Fruit fly (Drosophila melanogaster) whole organism, prepupa: ENCODE measurements around the gene Tailor.

ENCODE experiments used
- Blimp-1 ChIP-seq: fragments of 200-800 bp; sonication (Bioruptor generic); optimal IDR thresholded peaks from 3 replicates; lab custom pipeline; 2017; ENCODE audit warnings: missing biosample characterization, missing genetic modification characterization, mild to moderate bottlenecking, moderate library complexity, missing genetic modification reagents
- CG10631 ChIP-seq: fragments of 200-800 bp; sonication (Bioruptor generic); optimal IDR thresholded peaks from 2 replicates; lab custom pipeline; 2016; ENCODE audit warnings: missing biosample characterization, missing genetic modification characterization
- CG11762 ChIP-seq: fragments of 200-800 bp; sonication (Bioruptor generic); optimal IDR thresholded peaks from 3 replicates; lab custom pipeline; 2016; ENCODE audit warnings: missing biosample characterization, missing genetic modification characterization; ENCODE audit not compliant: insufficient read depth
- CG11902 ChIP-seq: fragments of 200-800 bp; sonication (Bioruptor generic); optimal IDR thresholded peaks from 3 replicates; lab custom pipeline; 2016; ENCODE audit warnings: missing biosample characterization, missing genetic modification characterization
- CG15336 ChIP-seq: fragments of 200-800 bp; sonication (Bioruptor generic); IDR thresholded peaks from 2 replicates; pipeline ENCODE4 v1.3.6; 2022; ENCODE audit warnings: missing biosample characterization, missing genetic modification characterization
- CG1621 ChIP-seq: fragments of 200-800 bp; sonication (Bioruptor generic); optimal IDR thresholded peaks from 3 replicates; lab custom pipeline; 2018; ENCODE audit warnings: missing biosample characterization, mild to moderate bottlenecking, missing genetic modification characterization
- CG31627 ChIP-seq: fragments of 200-800 bp; sonication (Bioruptor generic); optimal IDR thresholded peaks from 3 replicates; lab custom pipeline; 2016; ENCODE audit warnings: missing biosample characterization, missing genetic modification characterization
- CG32006 ChIP-seq: fragments of 200-800 bp; sonication (Bioruptor generic); optimal IDR thresholded peaks from 3 replicates; lab custom pipeline; 2017; ENCODE audit warnings: missing biosample characterization, mild to moderate bottlenecking, missing genetic modification characterization
- CG34406 ChIP-seq: fragments of 200-800 bp; sonication (Bioruptor generic); optimal IDR thresholded peaks from 3 replicates; lab custom pipeline; 2016; ENCODE audit warnings: missing biosample characterization, missing genetic modification characterization
- CG4318 ChIP-seq: fragments of 200-800 bp; sonication (Bioruptor generic); optimal IDR thresholded peaks from 3 replicates; lab custom pipeline; 2017; ENCODE audit warnings: missing biosample characterization, mild to moderate bottlenecking, missing genetic modification characterization
- CG6163 ChIP-seq: fragments of 200-800 bp; sonication (Bioruptor generic); IDR thresholded peaks from 3 replicates; pipeline ENCODE4 v1.3.6; 2022; ENCODE audit warnings: missing biosample characterization, missing genetic modification characterization
- CG6276 ChIP-seq: fragments of 200-800 bp; sonication (Bioruptor generic); optimal IDR thresholded peaks from 2 replicates; lab custom pipeline; 2017; ENCODE audit warnings: missing biosample characterization, mild to moderate bottlenecking, missing genetic modification characterization
- CG6808 ChIP-seq: fragments of 200-800 bp; sonication (Bioruptor generic); optimal IDR thresholded peaks from 3 replicates; lab custom pipeline; 2017; ENCODE audit warnings: missing biosample characterization, missing genetic modification characterization, mild to moderate bottlenecking, moderate library complexity, missing genetic modification reagents
- CG7368 ChIP-seq: fragments of 200-800 bp; sonication (Bioruptor generic); optimal IDR thresholded peaks from 3 replicates; lab custom pipeline; 2016; ENCODE audit warnings: missing biosample characterization, missing genetic modification characterization
- CG8632 ChIP-seq: fragments of 200-800 bp; sonication (Bioruptor generic); optimal IDR thresholded peaks from 3 replicates; lab custom pipeline; 2016; ENCODE audit warnings: missing biosample characterization, missing genetic modification characterization
- Eip75B ChIP-seq: fragments of 200-800 bp; sonication (Bioruptor generic); optimal IDR thresholded peaks from 3 replicates; lab custom pipeline; 2016; ENCODE audit warnings: missing biosample characterization, missing genetic modification characterization
- Eip78C ChIP-seq: fragments of 200-800 bp; sonication (Bioruptor generic); peaks from one replicate; lab custom pipeline; 2016; ENCODE audit warnings: missing biosample characterization, missing genetic modification characterization
- Eip93F ChIP-seq: fragments of 200-800 bp; sonication (Bioruptor generic); optimal IDR thresholded peaks from 2 replicates; lab custom pipeline; 2016; ENCODE audit warnings: missing biosample characterization, mild to moderate bottlenecking, missing genetic modification characterization
- Ets96B ChIP-seq: fragments of 200-800 bp; optimal IDR thresholded peaks from 2 replicates; lab custom pipeline; 2019; ENCODE audit warnings: missing biosample characterization, mild to moderate bottlenecking, missing genetic modification characterization, moderate library complexity
- Hr38 ChIP-seq: sonication (Bioruptor generic); optimal IDR thresholded peaks from 2 replicates; lab custom pipeline; 2016; ENCODE audit warnings: missing biosample characterization, missing genetic modification characterization
- Hr39 ChIP-seq: fragments of 200-800 bp; sonication (Bioruptor generic); optimal IDR thresholded peaks from 2 replicates; lab custom pipeline; 2016; ENCODE audit warnings: missing biosample characterization, missing genetic modification characterization
- Hr4 ChIP-seq: fragments of 200-800 bp; sonication (Bioruptor generic); optimal IDR thresholded peaks from 3 replicates; lab custom pipeline; 2016; ENCODE audit warnings: missing biosample characterization, missing genetic modification characterization
- Lpt ChIP-seq: fragments of 200-800 bp; sonication (Bioruptor generic); optimal IDR thresholded peaks from 3 replicates; lab custom pipeline; 2016; ENCODE audit warnings: missing biosample characterization, missing genetic modification characterization
- OdsH ChIP-seq: fragments of 200-800 bp; sonication (Bioruptor generic); optimal IDR thresholded peaks from 3 replicates; lab custom pipeline; 2016; ENCODE audit warnings: missing biosample characterization, missing genetic modification characterization
- Sox102F ChIP-seq: fragments of 200-800 bp; sonication (Bioruptor generic); optimal IDR thresholded peaks from 2 replicates; lab custom pipeline; 2016; ENCODE audit warnings: missing biosample characterization, mild to moderate bottlenecking, missing genetic modification characterization
- Sox14 ChIP-seq: fragments of 200-800 bp; sonication (Bioruptor generic); optimal IDR thresholded peaks from 3 replicates; lab custom pipeline; 2016; ENCODE audit warnings: missing biosample characterization, missing genetic modification characterization
- Sox15 ChIP-seq: fragments of 200-800 bp; sonication (Bioruptor generic); optimal IDR thresholded peaks from 3 replicates; lab custom pipeline; 2016; ENCODE audit warnings: missing biosample characterization, missing genetic modification characterization
- acj6 ChIP-seq: fragments of 200-800 bp; sonication (Bioruptor generic); optimal IDR thresholded peaks from 3 replicates; lab custom pipeline; 2016; ENCODE audit warnings: missing biosample characterization, missing genetic modification characterization
- dac ChIP-seq: fragments of 200-800 bp; sonication (Bioruptor generic); optimal IDR thresholded peaks from 2 replicates; lab custom pipeline; 2017; ENCODE audit warnings: missing biosample characterization, mild to moderate bottlenecking, missing genetic modification characterization
- dsx ChIP-seq: fragments of 200-800 bp; optimal IDR thresholded peaks from 3 replicates; lab custom pipeline; 2019; ENCODE audit warnings: missing biosample characterization, mild to moderate bottlenecking, missing genetic modification characterization, moderate library complexity; ENCODE audit not compliant: poor library complexity, severe bottlenecking
- eg ChIP-seq: fragments of 200-800 bp; sonication (Bioruptor generic); IDR thresholded peaks from 3 replicates; pipeline ENCODE4 v1.3.6; 2022; ENCODE audit warnings: missing biosample characterization, missing genetic modification characterization
- fd59A ChIP-seq: fragments of 200-800 bp; sonication (Bioruptor generic); optimal IDR thresholded peaks from 2 replicates; lab custom pipeline; 2017; ENCODE audit warnings: missing biosample characterization, mild to moderate bottlenecking, missing genetic modification characterization, missing genetic modification reagents
- fkh ChIP-seq: fragments of 200-800 bp; sonication (Bioruptor generic); optimal IDR thresholded peaks from 3 replicates; lab custom pipeline; 2017; ENCODE audit warnings: missing biosample characterization, mild to moderate bottlenecking, missing genetic modification characterization, moderate library complexity
- lz ChIP-seq: fragments of 200-800 bp; sonication (Bioruptor generic); optimal IDR thresholded peaks from 3 replicates; lab custom pipeline; 2016; ENCODE audit warnings: missing biosample characterization, missing genetic modification characterization
- net ChIP-seq: fragments of 200-800 bp; sonication (Bioruptor generic); optimal IDR thresholded peaks from 3 replicates; lab custom pipeline; 2016; ENCODE audit warnings: missing biosample characterization, missing genetic modification characterization
- pdm3 ChIP-seq: fragments of 200-800 bp; sonication (Bioruptor generic); optimal IDR thresholded peaks from 3 replicates; lab custom pipeline; 2016; ENCODE audit warnings: missing biosample characterization, missing genetic modification characterization
- spab ChIP-seq: fragments of 200-800 bp; sonication (Bioruptor generic); optimal IDR thresholded peaks from 2 replicates; lab custom pipeline; 2017; ENCODE audit warnings: missing biosample characterization, mild to moderate bottlenecking, missing genetic modification characterization, missing genetic modification reagents
- ss ChIP-seq, 2 experiments: fragments of 200-800 bp; sonication (Bioruptor generic); optimal IDR thresholded peaks; 2 replicates in 1 of 2; 3 replicates in 1 of 2; lab custom pipeline; 2017 to 2018; ENCODE audit warnings: mild to moderate bottlenecking in 2 of 2, missing biosample characterization in 2 of 2, missing genetic modification characterization in 2 of 2, moderate library complexity in 1 of 2
- svp ChIP-seq: fragments of 200-800 bp; sonication (Bioruptor generic); peaks from one replicate; lab custom pipeline; 2016; ENCODE audit warnings: missing biosample characterization, missing genetic modification characterization
- vri ChIP-seq: fragments of 200-800 bp; sonication (Bioruptor generic); optimal IDR thresholded peaks from 3 replicates; lab custom pipeline; 2016; ENCODE audit warnings: missing biosample characterization, mild to moderate bottlenecking, missing genetic modification characterization

Gene Tailor

dm6 chr3R:7124109-7124639 lies 38.3 kb upstream of the Tailor start, which contains the start of the genes Alh and CG10098 (continued):
- TF ChIP-seq net (GFP tag; lab: Kevin White, UChicago) (peak; percentile 62), CG15336 (GFP tag; lab: Robert Waterston, UW) (peak; percentile 23; the same call in 1 of the 2 replicates), Sox15 (GFP tag; lab: Kevin White, UChicago) (peak; percentile 88), pdm3 (GFP tag; lab: Kevin White, UChicago) (peak; percentile 91), acj6 (GFP tag; lab: Kevin White, UChicago) (peak; percentile 88), CG6276 (GFP tag; lab: Kevin White, UChicago) (peak; percentile 5), CG7368 (GFP tag; lab: Kevin White, UChicago) (peak; percentile 59), Eip75B (GFP tag; lab: Kevin White, UChicago) (peak; percentile 76), Lpt (GFP tag; lab: Kevin White, UChicago) (peak; percentile 55), Sox14 (GFP tag; lab: Kevin White, UChicago) (peak; percentile 82), Hr38 (GFP tag; lab: Kevin White, UChicago) (peak; percentile 41), svp (GFP tag; lab: Kevin White, UChicago) (peak; percentile 96), dac (GFP tag; lab: Kevin White, UChicago) (peak; percentile 60), fkh (GFP tag; lab: Kevin White, UChicago) (peak; percentile 93), spab (peak; percentile 42), dsx (GFP tag; lab: Kevin White, UChicago) (peak; percentile 5), CG10631 (GFP tag; lab: Kevin White, UChicago) (peak; percentile 92)

DNA sequence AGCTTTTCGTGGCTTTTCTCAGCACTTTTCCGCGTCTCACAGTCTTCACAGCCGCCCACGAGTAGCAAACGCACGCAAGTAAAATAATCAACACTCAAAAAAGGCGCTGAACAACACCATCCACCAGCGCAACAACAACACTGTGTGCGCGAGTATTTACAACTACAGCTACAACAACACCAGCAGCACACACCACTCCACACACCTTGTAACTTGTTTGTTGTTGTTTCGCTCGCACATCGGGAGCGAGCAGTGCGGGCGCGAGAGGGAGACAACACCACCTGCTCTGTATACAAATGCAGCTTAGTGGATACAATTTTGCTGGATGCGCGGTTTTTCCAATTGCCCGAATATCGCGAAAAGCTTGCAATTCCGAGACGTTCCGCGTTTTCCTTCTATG lies 37.8 kb upstream of the Tailor start:
- TF ChIP-seq fkh (GFP tag; lab: Kevin White, UChicago): peak; percentile 84
- no peak for TF ChIP-seq net (GFP tag; lab: Kevin White, UChicago)
- peak; percentile 4 for TF ChIP-seq dsx (GFP tag; lab: Kevin White, UChicago)
- TF ChIP-seq CG31627: no peak
- 0 out of 3 replicates have a peak, but pooled peaks have one; percentile 27 for TF ChIP-seq eg (GFP tag; lab: Robert Waterston, UW)

dm6 chr3R:7123073-7123572 lies 37.2 kb upstream of the Tailor start:
- peak; percentile 12 for TF ChIP-seq Eip78C (GFP tag; lab: Kevin White, UChicago)
- TF ChIP-seq fd59A (GFP tag; lab: Kevin White, UChicago): no peak
- TF ChIP-seq CG6276 (GFP tag; lab: Kevin White, UChicago): peak; percentile 13

dm6 chr3R:7122172-7123072 lies 36.5 kb upstream of the Tailor start:
- no peak for TF ChIP-seq CG1621 (tag; lab: Kevin White, UChicago)
- TF ChIP-seq fd59A (GFP tag; lab: Kevin White, UChicago): no peak
- TF ChIP-seq OdsH: no peak
- TF ChIP-seq Ets96B: no peak
- TF ChIP-seq ss (GFP tag; optimal IDR thresholded peaks at IDR 0.05; lab: Kevin White, UChicago): no peak
- no peak for TF ChIP-seq CG6808
- no peak for TF ChIP-seq Hr39 (GFP tag; lab: Kevin White, UChicago)
- TF ChIP-seq CG11762 (GFP tag; lab: Kevin White, UChicago): no peak
- TF ChIP-seq Hr4 (GFP tag; lab: Kevin White, UChicago): no peak
- TF ChIP-seq vri (GFP tag; lab: Kevin White, UChicago): no peak
- TF ChIP-seq Eip75B (GFP tag; lab: Kevin White, UChicago): peak; percentile 67
- TF ChIP-seq Sox102F (GFP tag; lab: Kevin White, UChicago): peak; percentile 3
- TF ChIP-seq eg (GFP tag; lab: Robert Waterston, UW): no peak
- no peak for TF ChIP-seq lz (GFP tag; lab: Kevin White, UChicago)
- no peak for TF ChIP-seq CG34406 (GFP tag; lab: Kevin White, UChicago)
- no peak for TF ChIP-seq dsx (GFP tag; lab: Kevin White, UChicago)
- peak; percentile 79 for TF ChIP-seq Blimp-1 (GFP tag; lab: Kevin White, UChicago)
- no peak for TF ChIP-seq CG8632 (GFP tag; lab: Kevin White, UChicago)
- no peak for TF ChIP-seq Sox15 (GFP tag; lab: Kevin White, UChicago)
- no peak for TF ChIP-seq CG32006 (GFP tag; lab: Kevin White, UChicago)
- TF ChIP-seq CG15336 (GFP tag; lab: Robert Waterston, UW): 0 out of 2 replicates have a peak, but pooled peaks have one; percentile 9
- no peak for TF ChIP-seq CG11902 (GFP tag; lab: Kevin White, UChicago)
- TF ChIP-seq CG6163 (GFP tag; lab: Robert Waterston, UW): no peak
- TF ChIP-seq Eip78C (GFP tag; lab: Kevin White, UChicago): peak; percentile 30
- no peak for TF ChIP-seq Hr38 (GFP tag; lab: Kevin White, UChicago)
- no peak for TF ChIP-seq Eip93F (GFP tag; lab: Kevin White, UChicago)
- TF ChIP-seq CG4318 (GFP tag; lab: Kevin White, UChicago): no peak
- TF ChIP-seq acj6 (GFP tag; lab: Kevin White, UChicago): no peak
